Worm (Caenorhabditis elegans) whole organism, L4 larva: Measurements from ENCODE around the gene B0198.3.

Source experiments
- T20F7.1 ChIP-seq: fragments of 200-800 bp; sonication (Bioruptor generic); optimal IDR thresholded peaks from 2 replicates; lab custom pipeline; 2018; ENCODE audit warnings: mild to moderate bottlenecking, missing genetic modification characterization, missing compliant biosample characterization
- T26A8.4 ChIP-seq: fragments of 200-800 bp; sonication (Bioruptor generic); IDR thresholded peaks from 2 replicates; pipeline ENCODE4 v1.3.6; 2022; ENCODE audit warnings: missing genetic modification characterization, missing compliant biosample characterization
- ZK546.5 ChIP-seq, 2 experiments: sonication (generic microtip); optimal IDR thresholded peaks; 2 replicates each; lab custom pipeline; 2017; ENCODE audit warnings: missing biosample characterization in 2 of 2, missing genetic modification characterization in 2 of 2
- aha-1 ChIP-seq: fragments of 150-350 bp; peaks from one replicate; lab custom pipeline; 2014; ENCODE audit warnings: missing biosample characterization, missing genetic modification characterization
- ama-1 ChIP-seq: fragments of 150-350 bp; optimal IDR thresholded peaks from 2 replicates; lab custom pipeline; 2014; ENCODE audit warnings: inconsistent platforms, mixed read lengths
- arid-1 ChIP-seq: fragments of 200-800 bp; sonication (Bioruptor generic); conservative IDR thresholded peaks from 2 replicates; pipeline ENCODE4 v1.3.6; 2022; ENCODE audit warnings: missing genetic modification reagents, missing genetic modification characterization, missing compliant biosample characterization
- attf-4 ChIP-seq: sonication (generic microtip); optimal IDR thresholded peaks from 3 replicates; lab custom pipeline; 2017; ENCODE audit warnings: missing biosample characterization, missing genetic modification characterization
- ceh-32 ChIP-seq: sonication (generic microtip); optimal IDR thresholded peaks from 2 replicates; lab custom pipeline; 2016; ENCODE audit warnings: mild to moderate bottlenecking, missing genetic modification characterization, missing compliant biosample characterization; ENCODE audit not compliant: poor library complexity
- ceh-44 ChIP-seq: fragments of 200-800 bp; sonication (Bioruptor generic); IDR thresholded peaks from 2 replicates; pipeline ENCODE4 v1.3.6; 2022; ENCODE audit warnings: missing genetic modification reagents, missing genetic modification characterization, missing compliant biosample characterization
- ceh-82 ChIP-seq: sonication (generic microtip); optimal IDR thresholded peaks from 2 replicates; lab custom pipeline; 2017; ENCODE audit warnings: missing biosample characterization, missing genetic modification characterization
- ces-1 ChIP-seq: fragments of 150-350 bp; sonication (generic microtip); optimal IDR thresholded peaks from 4 replicates; lab custom pipeline; 2014; ENCODE audit warnings: missing biosample characterization, missing genetic modification reagents, missing genetic modification characterization
- daf-8 ChIP-seq: fragments of 200-800 bp; sonication (Bioruptor generic); IDR thresholded peaks from 2 replicates; pipeline ENCODE4 v1.3.6; 2022; ENCODE audit warnings: missing genetic modification characterization, missing compliant biosample characterization
- dmd-8 ChIP-seq: fragments of 200-800 bp; sonication (Bioruptor generic); IDR thresholded peaks from 2 replicates; pipeline ENCODE4 v1.3.6; 2022; ENCODE audit warnings: missing genetic modification characterization, missing compliant biosample characterization
- duxl-1 ChIP-seq: sonication (generic microtip); optimal IDR thresholded peaks from 2 replicates; lab custom pipeline; 2016; ENCODE audit warnings: mild to moderate bottlenecking, missing genetic modification characterization, moderate library complexity, missing compliant biosample characterization; ENCODE audit not compliant: poor library complexity
- dve-1 ChIP-seq: sonication (generic microtip); optimal IDR thresholded peaks from 2 replicates; lab custom pipeline; 2017; ENCODE audit warnings: antibody characterized with exemption, mild to moderate bottlenecking, missing genetic modification characterization, missing compliant biosample characterization; ENCODE audit not compliant: insufficient read depth
- egl-27 ChIP-seq: sonication (generic microtip); optimal IDR thresholded peaks from 3 replicates; lab custom pipeline; 2017; ENCODE audit warnings: missing biosample characterization, missing genetic modification reagents, missing genetic modification characterization
- egl-43 ChIP-seq: fragments of 200-800 bp; sonication (Bioruptor generic); IDR thresholded peaks from 2 replicates; pipeline ENCODE4 v1.3.6; 2022; ENCODE audit warnings: missing genetic modification reagents, missing genetic modification characterization, missing compliant biosample characterization
- fos-1 ChIP-seq: fragments of 150-350 bp; optimal IDR thresholded peaks from 2 replicates; lab custom pipeline; 2014; ENCODE audit warnings: missing biosample characterization, missing genetic modification characterization
- hlh-30 ChIP-seq: sonication (generic microtip); optimal IDR thresholded peaks from 2 replicates; lab custom pipeline; 2017; ENCODE audit warnings: antibody characterized with exemption, mild to moderate bottlenecking, missing genetic modification characterization, missing compliant biosample characterization; ENCODE audit not compliant: insufficient read depth
- jun-1 ChIP-seq: fragments of 150-350 bp; optimal IDR thresholded peaks from 2 replicates; lab custom pipeline; 2014; ENCODE audit warnings: missing biosample characterization, missing genetic modification reagents, missing genetic modification characterization
- lim-7 ChIP-seq: fragments of 200-800 bp; sonication (Bioruptor generic); IDR thresholded peaks from 2 replicates; pipeline ENCODE4 v1.3.6; 2022; ENCODE audit warnings: missing genetic modification characterization, missing compliant biosample characterization
- lir-3 ChIP-seq: sonication (generic microtip); optimal IDR thresholded peaks from 2 replicates; lab custom pipeline; 2016; ENCODE audit warnings: mild to moderate bottlenecking, missing genetic modification characterization, missing compliant biosample characterization
- lsy-2 ChIP-seq, 2 experiments: fragments of 150-350 bp in 1 of 2; sonication (generic microtip) in 1 of 2; optimal IDR thresholded peaks; 2 replicates each; lab custom pipeline; 2014 to 2017; ENCODE audit warnings: missing biosample characterization in 2 of 2, missing genetic modification characterization in 2 of 2
- madf-5 ChIP-seq, 2 experiments: fragments of 200-800 bp; sonication (Bioruptor generic); IDR thresholded peaks; 2 replicates each; pipeline ENCODE4 v1.3.6; 2022; ENCODE audit warnings: missing compliant biosample characterization in 2 of 2, missing genetic modification characterization in 2 of 2
- mdl-1 ChIP-seq, 2 experiments: fragments of 150-350 bp in 1 of 2; sonication (generic microtip) in 1 of 2; optimal IDR thresholded peaks; 2 replicates each; lab custom pipeline; 2014 to 2017; ENCODE audit warnings: missing biosample characterization in 2 of 2, missing genetic modification characterization in 2 of 2
- mes-2 ChIP-seq: sonication (generic microtip); optimal IDR thresholded peaks from 2 replicates; lab custom pipeline; 2016; ENCODE audit warnings: missing genotype, mild to moderate bottlenecking, missing genetic modification characterization, missing compliant biosample characterization; ENCODE audit not compliant: poor library complexity, severe bottlenecking
- mxl-3 ChIP-seq: fragments of 200-800 bp; sonication (Bioruptor generic); optimal IDR thresholded peaks from 2 replicates; lab custom pipeline; 2018; ENCODE audit warnings: mild to moderate bottlenecking, missing genetic modification characterization, missing compliant biosample characterization
- nhr-11 ChIP-seq: fragments of 150-350 bp; optimal IDR thresholded peaks from 2 replicates; lab custom pipeline; 2014; ENCODE audit warnings: missing biosample characterization, missing genetic modification characterization
- nhr-111 ChIP-seq: fragments of 200-800 bp; sonication (Bioruptor generic); optimal IDR thresholded peaks from 2 replicates; lab custom pipeline; 2018; ENCODE audit warnings: mild to moderate bottlenecking, missing genetic modification characterization, missing compliant biosample characterization
- nhr-25 ChIP-seq: sonication (generic microtip); optimal IDR thresholded peaks from 2 replicates; lab custom pipeline; 2017; ENCODE audit warnings: missing genetic modification characterization, mild to moderate bottlenecking, missing compliant biosample characterization, antibody characterized with exemption, moderate library complexity, borderline replicate concordance; ENCODE audit not compliant: insufficient read depth
- nhr-28 ChIP-seq: fragments of 150-350 bp; optimal IDR thresholded peaks from 2 replicates; lab custom pipeline; 2014; ENCODE audit warnings: missing biosample characterization, missing genetic modification characterization
- nhr-6 ChIP-seq: fragments of 150-350 bp; optimal IDR thresholded peaks from 2 replicates; lab custom pipeline; 2014; ENCODE audit warnings: missing biosample characterization, missing genetic modification characterization
- nhr-76 ChIP-seq: fragments of 150-350 bp; optimal IDR thresholded peaks from 2 replicates; lab custom pipeline; 2014; ENCODE audit warnings: missing biosample characterization, missing genetic modification characterization
- nhr-77 ChIP-seq: fragments of 150-350 bp; optimal IDR thresholded peaks from 2 replicates; lab custom pipeline; 2014; ENCODE audit warnings: missing biosample characterization, missing genetic modification characterization
- pha-4 ChIP-seq, 2 experiments: fragments of 150-350 bp in 1 of 2; fragments of 200-800 bp in 1 of 2; sonication (Bioruptor generic) in 1 of 2; IDR thresholded peaks in 1 of 2; optimal IDR thresholded peaks in 1 of 2; 2 replicates each; pipeline versions ENCODE4 v1.3.6 to Lab custom; 2014 to 2022; ENCODE audit warnings: missing genetic modification characterization in 2 of 2, missing genetic modification reagents in 2 of 2, missing biosample characterization in 1 of 2, missing compliant biosample characterization in 1 of 2
- rbr-2 ChIP-seq: sonication (generic microtip); optimal IDR thresholded peaks from 2 replicates; lab custom pipeline; 2016; ENCODE audit warnings: missing genotype, missing genetic modification characterization, missing compliant biosample characterization
- saeg-2 ChIP-seq: fragments of 200-800 bp; sonication (Bioruptor generic); IDR thresholded peaks from 2 replicates; pipeline ENCODE4 v1.3.6; 2022; ENCODE audit warnings: missing genetic modification reagents, missing genetic modification characterization, missing compliant biosample characterization
- snpc-1.2 ChIP-seq: fragments of 200-800 bp; sonication (Bioruptor generic); IDR thresholded peaks from 2 replicates; pipeline ENCODE4 v1.3.6; 2022; ENCODE audit warnings: missing genetic modification reagents, missing genetic modification characterization, missing compliant biosample characterization
- spr-1 ChIP-seq: sonication (generic microtip); optimal IDR thresholded peaks from 2 replicates; lab custom pipeline; 2016; ENCODE audit warnings: mild to moderate bottlenecking, missing genetic modification characterization, missing compliant biosample characterization
- spr-3 ChIP-seq: fragments of 200-800 bp; sonication (Bioruptor generic); optimal IDR thresholded peaks from 2 replicates; lab custom pipeline; 2018; ENCODE audit warnings: mild to moderate bottlenecking, missing genetic modification characterization, missing compliant biosample characterization
- tra-1 ChIP-seq: fragments of 200-800 bp; sonication (Bioruptor generic); IDR thresholded peaks from 2 replicates; pipeline ENCODE4 v1.3.6; 2022; ENCODE audit warnings: missing genetic modification reagents, missing genetic modification characterization, missing compliant biosample characterization
- unc-130 ChIP-seq: sonication (generic microtip); optimal IDR thresholded peaks from 2 replicates; lab custom pipeline; 2016; ENCODE audit warnings: missing genetic modification reagents, missing genetic modification characterization, missing compliant biosample characterization
- unc-39 ChIP-seq: sonication (generic microtip); optimal IDR thresholded peaks from 2 replicates; lab custom pipeline; 2017; ENCODE audit warnings: missing biosample characterization, missing genetic modification characterization
- vab-7 ChIP-seq: fragments of 200-800 bp; sonication (Bioruptor generic); IDR thresholded peaks from 2 replicates; pipeline ENCODE4 v1.3.6; 2022; ENCODE audit warnings: missing genetic modification reagents, missing genetic modification characterization, missing compliant biosample characterization
- zag-1 ChIP-seq: fragments of 150-350 bp; optimal IDR thresholded peaks from 2 replicates; lab custom pipeline; 2014; ENCODE audit warnings: missing biosample characterization, missing genetic modification characterization
- zfp-2 ChIP-seq: sonication (generic microtip); optimal IDR thresholded peaks from 2 replicates; lab custom pipeline; 2016; ENCODE audit warnings: mild to moderate bottlenecking, missing genetic modification characterization, missing compliant biosample characterization
- zfp-3 ChIP-seq: fragments of 200-800 bp; sonication (Bioruptor generic); conservative IDR thresholded peaks from 2 replicates; pipeline ENCODE4 v1.3.6; 2022; ENCODE audit warnings: missing genetic modification reagents, missing genetic modification characterization, missing compliant biosample characterization
- ztf-7 ChIP-seq: fragments of 150-350 bp; optimal IDR thresholded peaks from 2 replicates; lab custom pipeline; 2014; ENCODE audit warnings: missing biosample characterization, missing genetic modification characterization

B0198.3 gene

DNA sequence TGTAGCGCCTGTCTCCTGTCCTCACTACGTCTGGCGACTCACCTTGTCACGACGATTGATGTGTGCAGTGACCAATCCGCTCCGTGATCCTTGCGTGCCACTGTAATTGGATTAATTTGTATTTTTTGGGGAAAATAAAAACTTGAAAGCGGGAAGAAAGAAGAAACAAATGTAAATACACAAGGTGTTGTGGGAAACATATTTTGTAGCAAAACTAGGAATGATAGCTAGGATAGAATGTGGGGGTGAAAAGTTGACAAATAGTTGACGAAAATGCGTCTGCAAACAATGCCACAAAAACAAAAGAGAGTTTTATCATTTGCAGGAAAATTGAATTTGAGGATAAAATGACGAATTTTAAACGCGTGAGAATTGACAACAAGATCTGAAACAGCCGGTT, at the start of gene B0198.3:
Gene B0198.3 (minus strand): TSS at position 101 of the 400 bp plus-strand sequence.
- no peak for TF ChIP-seq ceh-82 (tag; lab: Kevin White, UChicago)
- no peak for TF ChIP-seq daf-8 (GFP tag; lab: Robert Waterston, UW)
- no peak for TF ChIP-seq mdl-1 (tag; optimal IDR thresholded peaks at IDR 0.05; lab: Kevin White, UChicago)
- TF ChIP-seq nhr-77 (tag; lab: Kevin White, UChicago), result no peak
- TF ChIP-seq aha-1 (tag; lab: Kevin White, UChicago), result peak; percentile 16
- TF ChIP-seq snpc-1.2 (GFP tag; lab: Robert Waterston, UW), result no peak
- no peak for TF ChIP-seq ztf-7 (tag; lab: Kevin White, UChicago)
- no peak for TF ChIP-seq vab-7 (GFP tag; lab: Robert Waterston, UW)

DNA sequence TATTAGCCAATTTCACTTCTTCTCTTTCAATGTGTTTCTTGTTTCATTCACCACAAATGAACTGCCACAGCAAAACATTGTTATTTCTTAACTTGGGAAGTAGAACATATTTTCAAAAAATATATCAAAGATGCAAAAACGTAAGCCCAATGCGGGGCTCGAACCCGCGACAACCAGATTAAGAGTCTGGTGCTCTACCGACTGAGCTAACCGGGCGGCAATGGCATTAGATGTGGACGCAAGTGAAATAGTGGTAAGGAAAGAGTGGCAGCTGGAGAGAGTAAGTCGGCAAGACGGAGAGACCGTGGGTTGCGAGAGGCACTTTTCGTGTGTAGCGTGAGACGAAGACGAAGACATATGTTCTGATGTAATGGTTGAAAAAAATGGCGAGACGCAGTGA, 49.1 kb upstream of the B0198.3 start:
- TF ChIP-seq egl-27 (tag; lab: Kevin White, UChicago) (no peak), lir-3 (peak; percentile 82), dmd-8 (GFP tag; lab: Robert Waterston, UW) (peak; percentile 95), nhr-111 (GFP tag; lab: Kevin White, UChicago) (peak; percentile 92), ama-1 (lab: Kevin White, UChicago) (no peak), hlh-30 (tag; lab: Kevin White, UChicago) (peak; percentile 81), attf-4 (tag; lab: Kevin White, UChicago) (no peak), arid-1 (GFP tag; lab: Robert Waterston, UW) (peak; percentile 94), T20F7.1 (GFP tag; lab: Kevin White, UChicago) (peak; percentile 64), ceh-32 (peak; percentile 71), madf-5 (GFP tag; IDR thresholded peaks at IDR 0.05; lab: Robert Waterston, UW) (peak in 1 of 2 experiments; percentile 88), T26A8.4 (peak; percentile 93), saeg-2 (GFP tag; lab: Robert Waterston, UW) (peak; percentile 72; the same call in 1 of the 2 replicates), egl-43 (GFP tag; lab: Robert Waterston, UW) (no peak), ceh-82 (tag; lab: Kevin White, UChicago) (no peak), zfp-2 (tag; lab: Kevin White, UChicago) (peak; percentile 62), zag-1 (tag; lab: Kevin White, UChicago) (peak; percentile 46), spr-3 (peak; percentile 71), daf-8 (GFP tag; lab: Robert Waterston, UW) (peak; percentile 80; the same call in 1 of the 2 replicates), nhr-25 (tag; lab: Kevin White, UChicago) (peak; percentile 34), dve-1 (tag; lab: Kevin White, UChicago) (peak; percentile 85), lsy-2 (tag; optimal IDR thresholded peaks at IDR 0.05; lab: Kevin White, UChicago) (peak in 1 of 2 experiments; percentile 13), nhr-77 (tag; lab: Kevin White, UChicago) (peak; percentile 56), ces-1 (GFP tag; lab: Kevin White, UChicago) (peak; percentile 77), nhr-11 (peak; percentile 52), mxl-3 (GFP tag; lab: Kevin White, UChicago) (peak; percentile 76), mes-2 (no peak), unc-39 (tag; lab: Kevin White, UChicago) (no peak), unc-130 (GFP tag; lab: Kevin White, UChicago) (peak; percentile 69), rbr-2 (tag; lab: Kevin White, UChicago) (peak; percentile 86), ceh-44 (GFP tag; lab: Robert Waterston, UW) (peak; percentile 86), nhr-28 (tag; lab: Kevin White, UChicago) (peak; percentile 60), jun-1 (tag; lab: Kevin White, UChicago) (peak; percentile 73), fos-1 (no peak), ZK546.5 (tag; optimal IDR thresholded peaks at IDR 0.05; lab: Kevin White, UChicago) (no peak), duxl-1 (peak; percentile 90), nhr-76 (tag; lab: Kevin White, UChicago) (no peak), spr-1 (peak; percentile 69), zfp-3 (peak; percentile 76; the same call in 1 of the 2 replicates), pha-4 (GFP tag; IDR thresholded peaks at IDR 0.05; lab: Robert Waterston, UW) (peak; percentile 95), pha-4 (tag; optimal IDR thresholded peaks at IDR 0.05; lab: Kevin White, UChicago) (no peak), mdl-1 (tag; optimal IDR thresholded peaks at IDR 0.05; lab: Kevin White, UChicago) (peak; percentile 27 to 63), tra-1 (GFP tag; lab: Robert Waterston, UW) (peak; percentile 93), lim-7 (GFP tag; lab: Robert Waterston, UW) (peak; percentile 98), nhr-6 (tag; lab: Kevin White, UChicago) (peak; percentile 59)
